Fruit fly (Drosophila melanogaster) whole organism, embryonic: ENCODE data around the gene CG34125.

Experiments
- Asciz ChIP-seq: fragments of 200-800 bp; sonication (Bioruptor generic); optimal IDR thresholded peaks from 2 replicates; lab custom pipeline; 2017; ENCODE audit warnings: missing biosample characterization, mild to moderate bottlenecking, missing genetic modification characterization, missing genetic modification reagents
- Bgb ChIP-seq: fragments of 200-800 bp; sonication (Bioruptor generic); IDR thresholded peaks from 2 replicates; pipeline ENCODE4 v1.3.6; 2022; ENCODE audit warnings: missing biosample characterization, missing genetic modification characterization; ENCODE audit not compliant: partially characterized antibody
- CG14441 ChIP-seq: fragments of 200-800 bp; sonication (Bioruptor generic); IDR thresholded peaks from 2 replicates; pipeline ENCODE4 v1.3.6; 2022; ENCODE audit warnings: missing biosample characterization, missing genetic modification characterization
- CG17829 ChIP-seq: fragments of 200-800 bp; optimal IDR thresholded peaks from 2 replicates; lab custom pipeline; 2019; ENCODE audit warnings: missing biosample characterization, mild to moderate bottlenecking, missing genetic modification characterization, moderate library complexity
- CG18764 ChIP-seq: fragments of 200-800 bp; sonication (Bioruptor generic); optimal IDR thresholded peaks from 3 replicates; lab custom pipeline; 2016; ENCODE audit warnings: missing biosample characterization, missing genetic modification characterization
- CG31441 ChIP-seq: fragments of 200-800 bp; sonication (Bioruptor generic); IDR thresholded peaks from 2 replicates; pipeline ENCODE4 v1.3.6; 2022; ENCODE audit warnings: missing biosample characterization, missing genetic modification characterization
- CG34224 ChIP-seq: fragments of 200-800 bp; sonication (Bioruptor generic); IDR thresholded peaks from 3 replicates; pipeline ENCODE4 v1.3.6; 2022; ENCODE audit warnings: missing biosample characterization, missing genetic modification characterization; ENCODE audit not compliant: partially characterized antibody
- CG9797 ChIP-seq: fragments of 200-800 bp; sonication (Bioruptor generic); optimal IDR thresholded peaks from 3 replicates; lab custom pipeline; 2018; ENCODE audit warnings: missing biosample characterization, mild to moderate bottlenecking, missing genetic modification characterization
- CTCF ChIP-seq: fragments of 200-800 bp; sonication (Bioruptor generic); optimal IDR thresholded peaks from 2 replicates; lab custom pipeline; 2017; ENCODE audit warnings: missing biosample characterization, mild to moderate bottlenecking, missing genetic modification characterization, moderate library complexity
- Dp ChIP-seq: fragments of 200-800 bp; sonication (Bioruptor generic); optimal IDR thresholded peaks from 2 replicates; lab custom pipeline; 2018; ENCODE audit warnings: missing biosample characterization, mild to moderate bottlenecking, missing genetic modification characterization, moderate library complexity
- E2f2 ChIP-seq: fragments of 200-800 bp; sonication (Bioruptor generic); IDR thresholded peaks from 2 replicates; pipeline ENCODE4 v1.3.6; 2022; ENCODE audit warnings: missing biosample characterization, missing genetic modification characterization
- HLH54F ChIP-seq: fragments of 200-800 bp; sonication (Bioruptor generic); optimal IDR thresholded peaks from 3 replicates; lab custom pipeline; 2016; ENCODE audit warnings: missing biosample characterization, missing genetic modification characterization
- Hmr ChIP-seq: fragments of 200-800 bp; sonication (Bioruptor generic); optimal IDR thresholded peaks from 3 replicates; lab custom pipeline; 2017; ENCODE audit warnings: mild to moderate bottlenecking, missing biosample characterization, missing genetic modification reagents, missing genetic modification characterization
- Hr3 ChIP-seq: fragments of 200-800 bp; sonication (Bioruptor generic); optimal IDR thresholded peaks from 3 replicates; lab custom pipeline; 2016; ENCODE audit warnings: missing biosample characterization, missing genetic modification characterization
- MBD-R2 ChIP-seq: fragments of 200-800 bp; sonication (Bioruptor generic); IDR thresholded peaks from 2 replicates; pipeline ENCODE4 v1.3.6; 2022; ENCODE audit warnings: missing biosample characterization, missing genetic modification characterization
- MESR4 ChIP-seq: fragments of 200-800 bp; sonication (Bioruptor generic); optimal IDR thresholded peaks from 2 replicates; lab custom pipeline; 2018; ENCODE audit warnings: missing biosample characterization, mild to moderate bottlenecking, missing genetic modification characterization, moderate library complexity
- Med ChIP-seq: fragments of 200-800 bp; sonication (Bioruptor generic); peaks from one replicate; lab custom pipeline; 2016; ENCODE audit warnings: missing biosample characterization, missing genetic modification characterization, mild to moderate bottlenecking, inconsistent platforms, moderate library complexity
- Stat92E ChIP-seq, 3 experiments: fragments of >200 bp in 2 of 3; fragments of 200-800 bp in 1 of 3; sonication (Bioruptor generic) in 1 of 3; optimal IDR thresholded peaks; 2 replicates each; lab custom pipeline; 2017 to 2019; ENCODE audit warnings: missing biosample characterization in 3 of 3, missing genetic modification characterization in 3 of 3, mild to moderate bottlenecking in 1 of 3, moderate library complexity in 1 of 3
- YL-1 ChIP-seq: fragments of 200-800 bp; sonication (Bioruptor generic); optimal IDR thresholded peaks from 3 replicates; lab custom pipeline; 2017; ENCODE audit warnings: missing biosample characterization, mild to moderate bottlenecking, missing genetic modification characterization
- amos ChIP-seq: fragments of 200-800 bp; sonication (Bioruptor generic); IDR thresholded peaks from 2 replicates; pipeline ENCODE4 v1.3.6; 2022; ENCODE audit warnings: missing biosample characterization, missing genetic modification characterization; ENCODE audit not compliant: partially characterized antibody
- ash1 ChIP-seq: fragments of 200-800 bp; sonication (Bioruptor generic); optimal IDR thresholded peaks from 2 replicates; lab custom pipeline; 2018; ENCODE audit warnings: missing biosample characterization, mild to moderate bottlenecking, missing genetic modification characterization
- chinmo ChIP-seq: fragments of 200-800 bp; sonication (Bioruptor generic); IDR thresholded peaks from 4 replicates; pipeline ENCODE4 v1.3.6; 2022; ENCODE audit warnings: missing biosample characterization, missing genetic modification characterization; ENCODE audit not compliant: partially characterized antibody
- crp ChIP-seq, 2 experiments: fragments of 200-800 bp; sonication (Bioruptor generic); optimal IDR thresholded peaks; 2 replicates in 1 of 2; 3 replicates in 1 of 2; lab custom pipeline; 2017; ENCODE audit warnings: missing biosample characterization in 2 of 2, missing genetic modification characterization in 2 of 2, mild to moderate bottlenecking in 1 of 2, moderate library complexity in 1 of 2
- dm ChIP-seq: fragments of 200-800 bp; sonication (Bioruptor generic); optimal IDR thresholded peaks from 3 replicates; lab custom pipeline; 2016; ENCODE audit warnings: missing biosample characterization, missing genetic modification characterization
- exex ChIP-seq: fragments of 200-800 bp; sonication (Bioruptor generic); optimal IDR thresholded peaks from 4 replicates; lab custom pipeline; 2018; ENCODE audit warnings: missing biosample characterization, mild to moderate bottlenecking, missing genetic modification characterization, moderate library complexity
- gfzf ChIP-seq: fragments of 200-800 bp; sonication (Bioruptor generic); optimal IDR thresholded peaks from 2 replicates; lab custom pipeline; 2016; ENCODE audit warnings: missing biosample characterization, mild to moderate bottlenecking, missing genetic modification characterization, moderate library complexity
- grn ChIP-seq: fragments of 200-800 bp; sonication (Bioruptor generic); optimal IDR thresholded peaks from 3 replicates; lab custom pipeline; 2017; ENCODE audit warnings: missing biosample characterization, missing genetic modification characterization
- kah ChIP-seq: fragments of 200-800 bp; sonication (Bioruptor generic); optimal IDR thresholded peaks from 2 replicates; lab custom pipeline; 2018; ENCODE audit warnings: missing biosample characterization, mild to moderate bottlenecking, missing genetic modification characterization
- pfk ChIP-seq: fragments of 200-800 bp; sonication (Bioruptor generic); optimal IDR thresholded peaks from 2 replicates; lab custom pipeline; 2018; ENCODE audit warnings: missing biosample characterization, mild to moderate bottlenecking, missing genetic modification characterization, moderate library complexity
- pzg ChIP-seq: fragments of 200-800 bp; sonication (Bioruptor generic); optimal IDR thresholded peaks from 3 replicates; lab custom pipeline; 2018; ENCODE audit warnings: missing biosample characterization, mild to moderate bottlenecking, missing genetic modification characterization, moderate library complexity
- repo ChIP-seq: fragments of 200-800 bp; sonication (Bioruptor generic); optimal IDR thresholded peaks from 2 replicates; lab custom pipeline; 2016; ENCODE audit warnings: missing biosample characterization, missing genetic modification characterization
- row ChIP-seq: fragments of 200-800 bp; sonication (Bioruptor generic); IDR thresholded peaks from 3 replicates; pipeline ENCODE4 v1.3.6; 2022; ENCODE audit warnings: missing biosample characterization, missing genetic modification characterization
- scrt ChIP-seq: fragments of 200-800 bp; sonication (Bioruptor generic); optimal IDR thresholded peaks from 2 replicates; lab custom pipeline; 2018; ENCODE audit warnings: missing biosample characterization, mild to moderate bottlenecking, missing genetic modification characterization, moderate library complexity
- stwl ChIP-seq: fragments of 200-800 bp; sonication (Bioruptor generic); optimal IDR thresholded peaks from 3 replicates; lab custom pipeline; 2018; ENCODE audit warnings: missing biosample characterization, mild to moderate bottlenecking, missing genetic modification characterization, moderate library complexity
- tll ChIP-seq, 2 experiments: fragments of 200-800 bp in 1 of 2; fragments of >200 bp in 1 of 2; sonication (Bioruptor generic) in 1 of 2; optimal IDR thresholded peaks; 2 replicates each; lab custom pipeline; 2017 to 2019; ENCODE audit warnings: missing biosample characterization in 2 of 2, missing genetic modification characterization in 2 of 2, mild to moderate bottlenecking in 1 of 2, moderate library complexity in 1 of 2
- z ChIP-seq: fragments of 200-800 bp; sonication (Bioruptor generic); IDR thresholded peaks from 3 replicates; pipeline ENCODE4 v1.3.6; 2022; ENCODE audit warnings: missing biosample characterization, missing genetic modification characterization

CG34125 gene

DNA sequence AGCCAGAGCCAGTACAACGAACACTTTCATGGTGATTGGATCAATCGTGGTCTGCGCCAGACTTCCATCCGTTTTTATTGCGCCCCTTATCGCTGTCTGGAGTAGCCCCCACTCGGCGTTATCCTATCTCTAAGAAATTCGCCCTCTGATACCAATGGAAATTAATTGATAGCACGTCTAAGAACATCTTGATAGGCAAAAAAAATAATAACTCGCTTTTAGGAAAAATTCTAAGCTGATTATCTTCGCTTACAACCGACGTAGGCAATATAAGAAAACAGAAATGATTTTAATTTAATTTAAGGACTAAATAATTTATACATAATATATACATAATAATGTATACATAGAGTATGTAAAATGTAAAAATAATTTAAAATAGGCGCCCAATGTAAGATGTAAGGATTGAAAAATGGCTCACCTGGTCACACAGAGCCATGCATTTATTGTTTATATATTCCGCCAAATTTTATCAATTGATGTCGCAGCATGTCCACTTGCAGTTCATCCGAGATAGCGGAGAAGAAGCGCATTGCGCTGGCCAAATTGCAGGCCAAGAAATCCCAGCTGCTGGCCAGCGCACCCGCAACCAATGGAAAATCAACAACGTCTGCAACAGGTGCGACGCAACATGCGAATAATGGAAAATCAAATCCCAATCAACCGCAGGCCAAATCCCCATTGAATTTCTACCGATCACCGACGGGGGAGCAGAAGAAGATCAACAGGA is 10.2 kb upstream of the CG34125 start, which contains the start of the genes Jon25Bi and Marcal1:
Jon25Bi (minus strand) TSS at position 51 of the 730 bp plus-strand sequence.
Marcal1 (plus strand) TSS at position 416 of the 730 bp plus-strand sequence.
- TF ChIP-seq CG9797 (GFP tag; lab: Kevin White, UChicago) (peak; percentile 43), YL-1 (peak; percentile 4), pzg (GFP tag; lab: Kevin White, UChicago) (peak; percentile 21), Hr3 (GFP tag; lab: Kevin White, UChicago) (no peak), exex (tag; lab: Kevin White, UChicago) (peak; percentile 71), MESR4 (peak; percentile 0), Asciz (GFP tag; lab: Kevin White, UChicago) (no peak), stwl (tag; lab: Kevin White, UChicago) (peak; percentile 55), CG31441 (GFP tag; lab: Robert Waterston, UW) (no peak), Dp (GFP tag; lab: Kevin White, UChicago) (peak; percentile 61), grn (GFP tag; lab: Kevin White, UChicago) (peak; percentile 44), gfzf (GFP tag; lab: Kevin White, UChicago) (peak; percentile 36), chinmo (GFP tag; lab: Robert Waterston, UW) (0 out of 4 replicates have a peak, but pooled peaks have one; percentile 35), crp (GFP tag; optimal IDR thresholded peaks at IDR 0.05; lab: Kevin White, UChicago) (peak in 1 of 2 experiments; percentile 65), CTCF (GFP tag; lab: Kevin White, UChicago) (peak; percentile 34), scrt (GFP tag; lab: Kevin White, UChicago) (peak; percentile 75), row (GFP tag; lab: Robert Waterston, UW) (no peak), E2f2 (GFP tag; lab: Robert Waterston, UW) (peak; percentile 82), CG18764 (no peak), pfk (GFP tag; lab: Kevin White, UChicago) (no peak), MBD-R2 (GFP tag; lab: Robert Waterston, UW) (peak; percentile 80), repo (GFP tag; lab: Kevin White, UChicago) (no peak), CG17829 (tag; lab: Kevin White, UChicago) (no peak), CG14441 (no peak), CG34224 (GFP tag; lab: Robert Waterston, UW) (0 out of 3 replicates have a peak, but pooled peaks have one; percentile 26), amos (peak; percentile 50; the same call in 1 of the 2 replicates), tll (GFP tag; optimal IDR thresholded peaks at IDR 0.05; lab: Kevin White, UChicago) (no peak), Bgb (GFP tag; lab: Robert Waterston, UW) (peak; percentile 29; the same call in 1 of the 2 replicates), kah (GFP tag; lab: Kevin White, UChicago) (peak; percentile 50), HLH54F (GFP tag; lab: Kevin White, UChicago) (no peak)

DNA sequence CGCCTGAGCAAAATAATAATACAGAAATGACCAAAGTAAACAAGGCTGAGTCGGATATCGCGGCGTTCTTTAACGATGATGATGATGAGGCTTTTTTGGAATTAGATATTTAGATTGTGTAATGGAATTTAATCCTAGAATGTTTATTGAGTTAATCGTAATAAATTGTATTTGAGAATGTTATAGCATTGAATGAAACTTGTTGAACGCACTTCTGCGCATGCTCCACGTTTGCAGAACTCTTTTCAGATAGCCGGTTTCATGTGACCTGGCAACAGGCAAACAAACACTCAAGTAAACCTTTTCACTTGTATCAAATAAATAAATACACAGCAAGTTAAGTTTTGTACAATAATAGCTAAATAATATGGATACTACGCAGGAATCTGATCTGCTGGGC is 7.4 kb upstream of the CG34125 start, which contains the start of gene CG34124:
CG34124 (plus strand) TSS at position 301 of the 400 bp plus-strand sequence.
- no peak for TF ChIP-seq Hmr (GFP tag; lab: Kevin White, UChicago)
- no peak for TF ChIP-seq MESR4

DNA sequence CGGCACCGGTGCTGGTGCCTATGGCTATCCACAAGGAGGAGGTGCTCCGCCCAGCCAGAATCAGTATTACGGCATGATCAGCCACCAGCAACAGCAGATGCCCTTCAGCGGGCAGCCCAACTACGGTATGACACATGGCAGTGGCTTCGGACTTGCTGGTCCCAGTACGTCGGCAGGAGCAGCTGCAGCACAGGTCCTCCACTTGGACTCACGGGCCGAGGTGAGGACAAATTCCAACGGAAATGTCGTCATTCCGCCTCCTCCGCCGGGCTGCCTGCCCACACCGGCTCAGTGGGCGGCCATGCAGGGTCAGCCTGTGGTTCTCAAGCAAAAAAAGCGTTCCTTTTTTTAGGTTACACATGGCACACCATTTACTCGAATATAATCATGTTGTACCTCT is 450 bp downstream of the CG34125 start:
- TF ChIP-seq z (GFP tag; lab: Robert Waterston, UW) (0 out of 3 replicates have a peak, but pooled peaks have one; percentile 57), dm (GFP tag; lab: Kevin White, UChicago) (no peak), ash1 (no peak), Med (GFP tag; lab: Kevin White, UChicago) (peak; percentile 68), Stat92E (GFP tag; optimal IDR thresholded peaks at IDR 0.05; lab: Kevin White, UChicago) (no peak)
